Fruit fly (Drosophila melanogaster) whole organism, pupa: ENCODE data around the gene CG44139.

Source experiments
- CG13204 ChIP-seq: fragments of 200-800 bp; sonication (Bioruptor generic); optimal IDR thresholded peaks from 2 replicates; lab custom pipeline; 2018; ENCODE audit warnings: missing biosample characterization, mild to moderate bottlenecking, missing genetic modification characterization, moderate library complexity
- CG34367 ChIP-seq: fragments of 200-800 bp; sonication (Bioruptor generic); optimal IDR thresholded peaks from 2 replicates; lab custom pipeline; 2018; ENCODE audit warnings: missing biosample characterization, mild to moderate bottlenecking, missing genetic modification characterization

DNA sequence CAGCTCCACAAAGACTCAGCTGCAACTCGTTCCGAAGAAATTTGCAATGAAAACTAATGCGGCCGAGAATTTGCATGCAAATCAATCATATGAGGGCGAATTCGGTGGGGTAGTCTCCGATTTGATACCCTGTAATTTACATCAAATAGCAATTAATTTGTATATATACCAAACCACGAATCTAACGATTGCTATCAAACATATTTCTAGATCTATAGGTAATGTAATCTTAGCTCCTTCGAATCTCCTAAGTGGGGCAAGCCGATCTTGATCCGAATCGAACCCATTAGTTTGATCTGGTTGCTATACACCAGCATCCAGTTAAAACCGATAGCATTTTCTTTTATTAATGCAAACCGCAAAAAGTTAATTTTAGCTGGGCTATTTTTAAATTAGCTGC lies 9.6 kb downstream of the CG44139 start:
- TF ChIP-seq CG34367 (tag; lab: Kevin White, UChicago): peak; percentile 3
- no peak for TF ChIP-seq CG13204 (GFP tag; lab: Kevin White, UChicago)
